Worm (Caenorhabditis elegans) whole organism, late embryonic: ENCODE results near the gene twk-44.

Experiments
- ceh-19 ChIP-seq: fragments of 200-800 bp; sonication (Bioruptor generic); optimal IDR thresholded peaks from 2 replicates; lab custom pipeline; 2018; ENCODE audit warnings: mild to moderate bottlenecking, missing genetic modification characterization, missing compliant biosample characterization
- ceh-24 ChIP-seq: sonication (generic microtip); optimal IDR thresholded peaks from 2 replicates; lab custom pipeline; 2016; ENCODE audit warnings: mild to moderate bottlenecking, missing genetic modification characterization, missing compliant biosample characterization
- dve-1 ChIP-seq: sonication (generic microtip); optimal IDR thresholded peaks from 2 replicates; lab custom pipeline; 2017; ENCODE audit warnings: antibody characterized with exemption, mild to moderate bottlenecking, missing genetic modification characterization, missing compliant biosample characterization
- fkh-6 ChIP-seq: sonication (generic microtip); optimal IDR thresholded peaks from 2 replicates; lab custom pipeline; 2016; ENCODE audit warnings: missing genetic modification characterization, missing compliant biosample characterization
- hlh-15 ChIP-seq: sonication (generic microtip); optimal IDR thresholded peaks from 2 replicates; lab custom pipeline; 2016; ENCODE audit warnings: missing genetic modification characterization, missing compliant biosample characterization
- hlh-30 ChIP-seq: sonication (generic microtip); optimal IDR thresholded peaks from 2 replicates; lab custom pipeline; 2017; ENCODE audit warnings: antibody characterized with exemption, missing genetic modification characterization, missing compliant biosample characterization; ENCODE audit not compliant: insufficient read depth
- mec-3 ChIP-seq: sonication (generic microtip); optimal IDR thresholded peaks from 2 replicates; lab custom pipeline; 2016; ENCODE audit warnings: borderline replicate concordance, missing genetic modification characterization, missing compliant biosample characterization
- nhr-232 ChIP-seq: sonication (generic microtip); optimal IDR thresholded peaks from 2 replicates; lab custom pipeline; 2016; ENCODE audit warnings: missing genetic modification characterization, missing compliant biosample characterization
- npax-4 ChIP-seq: sonication (generic microtip); optimal IDR thresholded peaks from 2 replicates; lab custom pipeline; 2016; ENCODE audit warnings: missing genetic modification characterization, missing compliant biosample characterization
- pha-2 ChIP-seq: sonication (generic microtip); optimal IDR thresholded peaks from 2 replicates; lab custom pipeline; 2017; ENCODE audit warnings: mild to moderate bottlenecking, missing genetic modification characterization, missing compliant biosample characterization
- pha-4 ChIP-seq: fragments of 150-350 bp; optimal IDR thresholded peaks from 2 replicates; lab custom pipeline; 2018; ENCODE audit warnings: missing biosample characterization, missing genetic modification reagents, missing genetic modification characterization
- pqm-1 ChIP-seq: sonication (generic microtip); optimal IDR thresholded peaks from 2 replicates; lab custom pipeline; 2016; ENCODE audit warnings: missing genetic modification characterization, missing compliant biosample characterization
- unc-3 ChIP-seq, 2 experiments: fragments of 200-800 bp in 1 of 2; sonication (Bioruptor generic) in 1 of 2; sonication (generic microtip) in 1 of 2; conservative IDR thresholded peaks in 1 of 2; optimal IDR thresholded peaks in 1 of 2; 2 replicates each; pipeline versions ENCODE4 v1.3.6 to Lab custom; 2016 to 2022; ENCODE audit warnings: missing compliant biosample characterization in 2 of 2, missing genetic modification characterization in 2 of 2, missing genetic modification reagents in 1 of 2
- unc-86 ChIP-seq: sonication (generic microtip); optimal IDR thresholded peaks from 2 replicates; lab custom pipeline; 2016; ENCODE audit warnings: missing genetic modification characterization, missing compliant biosample characterization

ce11 chrX:11650751-11651150 is 23.8 kb upstream of the twk-44 start, which contains the start of gene cutl-11:
- no peak for TF ChIP-seq dve-1
- no peak for TF ChIP-seq hlh-30
- no peak for TF ChIP-seq nhr-232
- TF ChIP-seq unc-3 (GFP tag; conservative IDR thresholded peaks at IDR 0.05; lab: Robert Waterston, UW): no peak
- TF ChIP-seq unc-3 (tag; optimal IDR thresholded peaks at IDR 0.05; lab: Kevin White, UChicago): no peak
- no peak for TF ChIP-seq pha-2 (tag; lab: Kevin White, UChicago)
- no peak for TF ChIP-seq hlh-15 (tag; lab: Kevin White, UChicago)
- TF ChIP-seq npax-4 (tag; lab: Kevin White, UChicago): no peak
- no peak for TF ChIP-seq fkh-6 (tag; lab: Kevin White, UChicago)
- TF ChIP-seq pqm-1 (tag; lab: Kevin White, UChicago): no peak
- no peak for TF ChIP-seq mec-3 (tag; lab: Kevin White, UChicago)
- no peak for TF ChIP-seq ceh-24 (tag; lab: Kevin White, UChicago)
- TF ChIP-seq pha-4 (tag; lab: Kevin White, UChicago): no peak
- no peak for TF ChIP-seq unc-86
- no peak for TF ChIP-seq ceh-19 (GFP tag; lab: Kevin White, UChicago)
